Worm (Caenorhabditis elegans) whole organism, L4 larva: Measurements from ENCODE around the gene C17A2.4.

Experiments
- F37D6.2 ChIP-seq: sonication (generic microtip); optimal IDR thresholded peaks from 2 replicates; lab custom pipeline; 2016; ENCODE audit warnings: mild to moderate bottlenecking, missing genetic modification characterization, missing compliant biosample characterization
- T20F7.1 ChIP-seq: fragments of 200-800 bp; sonication (Bioruptor generic); optimal IDR thresholded peaks from 2 replicates; lab custom pipeline; 2018; ENCODE audit warnings: mild to moderate bottlenecking, missing genetic modification characterization, missing compliant biosample characterization
- Y48G9A.11 ChIP-seq: fragments of 200-800 bp; sonication (Bioruptor generic); IDR thresholded peaks from 2 replicates; pipeline ENCODE4 v1.3.6; 2022; ENCODE audit warnings: missing genetic modification reagents, missing genetic modification characterization, missing compliant biosample characterization
- ZK546.5 ChIP-seq, 2 experiments: sonication (generic microtip); optimal IDR thresholded peaks; 2 replicates each; lab custom pipeline; 2017; ENCODE audit warnings: missing biosample characterization in 2 of 2, missing genetic modification characterization in 2 of 2
- aha-1 ChIP-seq: fragments of 150-350 bp; peaks from one replicate; lab custom pipeline; 2014; ENCODE audit warnings: missing biosample characterization, missing genetic modification characterization
- aly-2 ChIP-seq: sonication (generic microtip); optimal IDR thresholded peaks from 2 replicates; lab custom pipeline; 2018; ENCODE audit warnings: missing biosample characterization, missing genetic modification characterization
- attf-4 ChIP-seq: sonication (generic microtip); optimal IDR thresholded peaks from 3 replicates; lab custom pipeline; 2017; ENCODE audit warnings: missing biosample characterization, missing genetic modification characterization
- ceh-32 ChIP-seq: sonication (generic microtip); optimal IDR thresholded peaks from 2 replicates; lab custom pipeline; 2016; ENCODE audit warnings: mild to moderate bottlenecking, missing genetic modification characterization, missing compliant biosample characterization; ENCODE audit not compliant: poor library complexity
- ceh-62 ChIP-seq: sonication (generic microtip); optimal IDR thresholded peaks from 2 replicates; lab custom pipeline; 2017; ENCODE audit warnings: missing biosample characterization, missing genetic modification characterization
- ctbp-1 ChIP-seq: fragments of 200-800 bp; sonication (Bioruptor generic); IDR thresholded peaks from 2 replicates; pipeline ENCODE4 v1.3.6; 2022; ENCODE audit warnings: missing genetic modification reagents, missing genetic modification characterization, missing compliant biosample characterization
- dmd-9 ChIP-seq: fragments of 200-800 bp; sonication (Bioruptor generic); IDR thresholded peaks from 2 replicates; pipeline ENCODE4 v1.3.6; 2022; ENCODE audit warnings: missing genetic modification reagents, missing genetic modification characterization, missing compliant biosample characterization
- dve-1 ChIP-seq: sonication (generic microtip); optimal IDR thresholded peaks from 2 replicates; lab custom pipeline; 2017; ENCODE audit warnings: antibody characterized with exemption, mild to moderate bottlenecking, missing genetic modification characterization, missing compliant biosample characterization; ENCODE audit not compliant: insufficient read depth
- egl-27 ChIP-seq: sonication (generic microtip); optimal IDR thresholded peaks from 3 replicates; lab custom pipeline; 2017; ENCODE audit warnings: missing biosample characterization, missing genetic modification reagents, missing genetic modification characterization
- lin-13 ChIP-seq: fragments of 150-350 bp; optimal IDR thresholded peaks from 2 replicates; lab custom pipeline; 2014; ENCODE audit warnings: missing biosample characterization, missing genetic modification reagents, missing genetic modification characterization
- lin-39 ChIP-seq: fragments of 150-350 bp; optimal IDR thresholded peaks from 2 replicates; lab custom pipeline; 2014; ENCODE audit warnings: missing biosample characterization, missing genetic modification reagents, missing genetic modification characterization
- lir-3 ChIP-seq: sonication (generic microtip); optimal IDR thresholded peaks from 2 replicates; lab custom pipeline; 2016; ENCODE audit warnings: mild to moderate bottlenecking, missing genetic modification characterization, missing compliant biosample characterization
- madf-9 ChIP-seq: fragments of 200-800 bp; sonication (Bioruptor generic); conservative IDR thresholded peaks from 2 replicates; pipeline ENCODE4 v1.3.6; 2022; ENCODE audit warnings: missing genetic modification reagents, missing genetic modification characterization, missing compliant biosample characterization
- mxl-3 ChIP-seq: fragments of 200-800 bp; sonication (Bioruptor generic); optimal IDR thresholded peaks from 2 replicates; lab custom pipeline; 2018; ENCODE audit warnings: mild to moderate bottlenecking, missing genetic modification characterization, missing compliant biosample characterization
- nhr-11 ChIP-seq: fragments of 150-350 bp; optimal IDR thresholded peaks from 2 replicates; lab custom pipeline; 2014; ENCODE audit warnings: missing biosample characterization, missing genetic modification characterization
- nhr-76 ChIP-seq: fragments of 150-350 bp; optimal IDR thresholded peaks from 2 replicates; lab custom pipeline; 2014; ENCODE audit warnings: missing biosample characterization, missing genetic modification characterization
- nhr-77 ChIP-seq: fragments of 150-350 bp; optimal IDR thresholded peaks from 2 replicates; lab custom pipeline; 2014; ENCODE audit warnings: missing biosample characterization, missing genetic modification characterization
- rbr-2 ChIP-seq: sonication (generic microtip); optimal IDR thresholded peaks from 2 replicates; lab custom pipeline; 2016; ENCODE audit warnings: missing genotype, missing genetic modification characterization, missing compliant biosample characterization
- sdz-12 ChIP-seq: fragments of 200-800 bp; sonication (Bioruptor generic); optimal IDR thresholded peaks from 2 replicates; lab custom pipeline; 2018; ENCODE audit warnings: mild to moderate bottlenecking, missing genetic modification characterization, missing compliant biosample characterization
- set-16 ChIP-seq: fragments of 200-800 bp; sonication (Bioruptor generic); IDR thresholded peaks from 2 replicates; pipeline ENCODE4 v1.3.6; 2022; ENCODE audit warnings: missing genetic modification reagents, missing genetic modification characterization, missing compliant biosample characterization
- snpc-1.2 ChIP-seq: fragments of 200-800 bp; sonication (Bioruptor generic); IDR thresholded peaks from 2 replicates; pipeline ENCODE4 v1.3.6; 2022; ENCODE audit warnings: missing genetic modification reagents, missing genetic modification characterization, missing compliant biosample characterization
- snpc-4 ChIP-seq: fragments of 150-350 bp; optimal IDR thresholded peaks from 2 replicates; lab custom pipeline; 2014; ENCODE audit warnings: missing biosample characterization, missing genetic modification characterization
- spr-3 ChIP-seq: fragments of 200-800 bp; sonication (Bioruptor generic); optimal IDR thresholded peaks from 2 replicates; lab custom pipeline; 2018; ENCODE audit warnings: mild to moderate bottlenecking, missing genetic modification characterization, missing compliant biosample characterization
- tra-1 ChIP-seq: fragments of 200-800 bp; sonication (Bioruptor generic); IDR thresholded peaks from 2 replicates; pipeline ENCODE4 v1.3.6; 2022; ENCODE audit warnings: missing genetic modification reagents, missing genetic modification characterization, missing compliant biosample characterization
- unc-39 ChIP-seq: sonication (generic microtip); optimal IDR thresholded peaks from 2 replicates; lab custom pipeline; 2017; ENCODE audit warnings: missing biosample characterization, missing genetic modification characterization
- unc-62 ChIP-seq, 3 experiments: fragments of 150-350 bp in 1 of 3; sonication (generic microtip); optimal IDR thresholded peaks in 2 of 3; peaks in 1 of 3; 1 replicate in 1 of 3; 2 replicates in 2 of 3; lab custom pipeline; 2014 to 2017; ENCODE audit warnings: missing biosample characterization in 3 of 3, missing genetic modification characterization in 3 of 3, missing genetic modification reagents in 3 of 3, missing genotype in 1 of 3
- vab-7 ChIP-seq: fragments of 200-800 bp; sonication (Bioruptor generic); IDR thresholded peaks from 2 replicates; pipeline ENCODE4 v1.3.6; 2022; ENCODE audit warnings: missing genetic modification reagents, missing genetic modification characterization, missing compliant biosample characterization
- zag-1 ChIP-seq: fragments of 150-350 bp; optimal IDR thresholded peaks from 2 replicates; lab custom pipeline; 2014; ENCODE audit warnings: missing biosample characterization, missing genetic modification characterization
- zfp-2 ChIP-seq: sonication (generic microtip); optimal IDR thresholded peaks from 2 replicates; lab custom pipeline; 2016; ENCODE audit warnings: mild to moderate bottlenecking, missing genetic modification characterization, missing compliant biosample characterization
- zfp-3 ChIP-seq: fragments of 200-800 bp; sonication (Bioruptor generic); conservative IDR thresholded peaks from 2 replicates; pipeline ENCODE4 v1.3.6; 2022; ENCODE audit warnings: missing genetic modification reagents, missing genetic modification characterization, missing compliant biosample characterization

C17A2.4 gene

DNA sequence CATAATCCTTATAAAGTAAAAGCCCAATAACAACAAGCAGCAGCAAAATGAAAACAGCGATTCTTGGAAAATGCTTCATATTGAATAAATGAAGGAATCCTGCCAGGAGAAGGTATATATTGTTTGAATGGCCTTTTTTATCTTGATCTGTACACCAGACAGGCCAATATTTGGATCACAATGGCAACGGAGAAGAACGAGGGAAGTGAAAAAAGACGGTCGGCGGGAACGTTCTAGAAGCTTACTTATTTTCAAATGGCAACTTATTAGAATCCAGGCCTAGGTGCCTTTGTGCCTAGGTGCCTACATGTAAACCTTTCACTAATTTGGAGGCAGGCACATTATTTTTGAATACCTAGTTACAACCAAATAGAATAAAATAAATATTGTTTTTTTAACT, 11.9 kb upstream of the C17A2.4 start, which contains the start of gene F54D10.8:
TSS of gene F54D10.8 (minus strand) at position 101 of the 400 bp plus-strand sequence.
- TF ChIP-seq lir-3 (tag; lab: Kevin White, UChicago) (no peak), egl-27 (tag; lab: Kevin White, UChicago) (no peak), aha-1 (tag; lab: Kevin White, UChicago) (peak; percentile 88), snpc-1.2 (GFP tag; lab: Robert Waterston, UW) (no peak)

DNA sequence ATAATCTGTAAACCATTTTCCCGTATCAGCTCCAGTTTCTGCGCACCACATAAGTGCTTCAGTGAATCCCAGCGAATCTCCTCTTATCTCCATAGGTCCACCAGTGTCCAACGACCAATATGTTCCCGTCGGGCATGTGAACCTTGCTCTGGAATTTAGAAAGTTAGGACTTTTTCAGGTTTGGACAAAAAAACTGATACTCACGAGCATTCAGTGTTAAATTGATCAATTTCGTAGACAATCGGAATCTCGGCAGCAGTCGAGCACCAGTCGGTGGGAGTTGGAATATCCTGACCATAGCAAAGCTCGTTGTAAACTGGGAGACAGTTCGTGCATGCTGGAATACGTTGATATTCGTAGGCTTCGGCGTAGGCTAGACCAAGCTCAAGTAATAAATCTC, 10.0 kb upstream of the C17A2.4 start:
- TF ChIP-seq unc-62 (GFP tag; optimal IDR thresholded peaks at IDR 0.05 in 1 of 2; lab: Kevin White, UChicago), result peak in 1 of 2 experiments; percentile 93
- TF ChIP-seq unc-62 (tag; optimal IDR thresholded peaks at IDR 0.05; lab: Kevin White, UChicago), result no peak
- no peak for TF ChIP-seq mxl-3 (GFP tag; lab: Kevin White, UChicago)

DNA sequence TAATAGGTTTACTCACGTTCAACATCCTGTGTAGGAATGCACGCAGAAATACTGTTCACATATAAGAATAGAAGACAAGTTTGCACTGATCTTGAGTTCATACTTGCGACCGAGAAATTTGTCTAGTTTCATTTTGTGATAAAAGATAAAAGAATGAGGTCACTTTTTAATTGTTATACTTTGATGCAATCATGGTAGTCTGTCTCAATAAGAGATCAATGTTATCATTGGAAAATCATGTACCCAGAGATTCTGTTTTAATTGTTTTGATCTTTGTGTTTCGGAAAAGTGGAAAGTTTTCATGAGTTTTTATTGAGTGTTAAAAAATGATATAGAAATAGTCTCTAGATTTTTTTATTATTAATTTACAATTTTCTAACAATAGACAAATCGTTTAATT, 7.3 kb upstream of the C17A2.4 start, which contains the start of gene F54D10.9:
TSS of gene F54D10.9 (minus strand) at position 101 of the 400 bp plus-strand sequence.
- TF ChIP-seq dve-1 (tag; lab: Kevin White, UChicago) (no peak), F37D6.2 (tag; lab: Kevin White, UChicago) (no peak), ceh-32 (tag; lab: Kevin White, UChicago) (no peak), attf-4 (tag; lab: Kevin White, UChicago) (no peak), set-16 (GFP tag; lab: Robert Waterston, UW) (no peak), lin-13 (GFP tag; lab: Kevin White, UChicago) (no peak), nhr-76 (tag; lab: Kevin White, UChicago) (no peak), T20F7.1 (GFP tag; lab: Kevin White, UChicago) (no peak), ceh-62 (tag; lab: Kevin White, UChicago) (no peak)

DNA sequence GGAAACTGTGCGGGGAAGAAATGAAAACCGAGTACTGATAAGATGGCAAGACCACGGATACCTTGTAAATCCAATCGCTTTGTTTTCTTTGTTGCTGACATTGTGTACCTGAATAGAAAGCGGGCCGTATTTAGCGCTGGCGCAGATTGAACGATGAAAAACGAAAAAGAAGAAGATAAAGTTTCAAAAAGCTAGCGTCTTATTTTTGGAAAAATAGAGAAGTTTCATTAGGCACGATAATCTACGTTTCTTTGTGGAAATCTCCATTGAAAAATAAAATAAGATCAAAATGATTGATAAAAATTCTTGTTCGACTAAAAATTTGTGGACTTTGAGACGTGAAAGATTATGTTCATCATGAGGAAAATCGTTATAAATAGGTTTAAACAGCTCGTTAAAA, 3.7 kb upstream of the C17A2.4 start, which contains the start of gene oac-4:
TSS of gene oac-4 (minus strand) at position 101 of the 400 bp plus-strand sequence.
- 0 out of 2 replicates have a peak, but pooled peaks have one; percentile 6 for TF ChIP-seq ctbp-1 (GFP tag; lab: Robert Waterston, UW)
- TF ChIP-seq nhr-76 (tag; lab: Kevin White, UChicago), result no peak
- TF ChIP-seq madf-9 (GFP tag; lab: Robert Waterston, UW), result no peak

DNA sequence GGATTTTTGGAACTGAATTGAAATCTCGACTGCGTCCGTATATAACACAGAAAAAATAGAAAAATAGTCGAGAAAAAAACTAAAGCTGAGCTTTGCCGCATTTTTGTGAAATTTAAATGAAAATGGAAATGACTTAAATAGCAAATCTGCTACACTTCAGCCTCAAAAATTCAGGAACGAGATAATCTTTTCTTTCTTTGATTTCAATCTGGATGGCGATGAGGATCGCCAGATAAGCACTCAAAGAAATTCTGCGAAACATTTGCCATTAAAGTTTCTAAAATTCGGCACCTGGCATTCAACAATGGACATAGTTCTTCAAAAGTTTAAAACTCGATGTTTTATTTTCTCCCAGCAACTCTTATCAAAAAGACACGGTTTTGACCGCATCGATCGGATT, 3.6 kb downstream of the C17A2.4 start, which contains the start of the genes C17A2.7 and C17A2.3:
TSS of gene C17A2.7 (minus strand) at position 101 of the 400 bp plus-strand sequence.
TSS of gene C17A2.3 (plus strand) at position 305 of the 400 bp plus-strand sequence.
- no peak for TF ChIP-seq tra-1 (GFP tag; lab: Robert Waterston, UW)
- TF ChIP-seq snpc-4 (tag; lab: Kevin White, UChicago), result no peak
- TF ChIP-seq nhr-77 (tag; lab: Kevin White, UChicago), result no peak
- TF ChIP-seq aha-1 (tag; lab: Kevin White, UChicago), result peak; percentile 78
- no peak for TF ChIP-seq Y48G9A.11 (GFP tag; lab: Robert Waterston, UW)
- TF ChIP-seq, all 104 proteins: peak for 1

DNA sequence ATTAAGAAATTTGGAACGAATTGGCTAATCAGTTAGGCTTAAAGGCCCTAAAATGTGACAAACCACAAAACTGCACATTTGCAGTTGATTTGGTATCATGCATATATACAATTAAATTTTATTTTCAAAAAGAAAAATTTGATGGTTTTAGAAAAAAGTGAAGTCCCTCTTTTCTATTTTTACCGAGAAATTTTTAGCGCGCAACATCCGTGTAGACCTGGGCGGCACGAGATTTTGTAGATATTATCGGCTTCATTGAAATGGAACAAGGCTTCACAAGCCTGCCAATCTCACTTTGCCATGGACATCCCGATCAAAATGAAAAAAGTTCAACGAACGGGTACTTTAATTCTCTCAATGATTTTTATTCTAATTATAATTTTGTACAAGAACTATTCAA, 6.4 kb downstream of the C17A2.4 start, which contains the start of gene C17A2.2:
TSS of gene C17A2.2 (plus strand) at position 301 of the 400 bp plus-strand sequence.
- TF ChIP-seq unc-62 (GFP tag; optimal IDR thresholded peaks at IDR 0.05 in 1 of 2; lab: Kevin White, UChicago), result peak in 1 of 2 experiments; percentile 69
- TF ChIP-seq unc-62 (tag; optimal IDR thresholded peaks at IDR 0.05; lab: Kevin White, UChicago), result no peak
- TF ChIP-seq nhr-11 (tag; lab: Kevin White, UChicago), result no peak
- TF ChIP-seq, all 104 proteins: peak for 1

DNA sequence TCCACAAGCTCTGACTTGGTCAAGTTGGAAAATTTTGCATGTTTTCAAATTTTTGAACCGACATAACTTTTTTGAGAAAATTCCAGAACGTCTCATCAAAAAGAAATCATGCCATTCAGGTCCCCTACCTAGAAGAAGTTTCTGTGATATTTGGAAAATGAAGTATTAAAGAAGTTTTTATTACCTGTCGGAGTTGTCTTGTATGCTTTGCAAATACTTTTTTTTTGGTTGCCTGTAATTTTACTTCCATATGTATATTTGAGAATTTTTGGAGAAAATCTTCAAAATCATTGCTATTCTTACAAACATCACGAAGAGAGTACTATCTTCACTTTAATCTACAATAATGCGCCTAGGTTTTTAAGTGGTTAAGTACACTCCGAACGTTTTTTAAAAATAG, 11.0 kb downstream of the C17A2.4 start, which contains the start of gene nhr-72:
TSS of gene nhr-72 (minus strand) at position 101 of the 400 bp plus-strand sequence.
- no peak for TF ChIP-seq sdz-12
- no peak for TF ChIP-seq ZK546.5 (tag; optimal IDR thresholded peaks at IDR 0.05; lab: Kevin White, UChicago)
- no peak for TF ChIP-seq dmd-9 (GFP tag; lab: Robert Waterston, UW)
- no peak for TF ChIP-seq rbr-2
- no peak for TF ChIP-seq unc-39
- TF ChIP-seq zag-1 (tag; lab: Kevin White, UChicago), result no peak
- TF ChIP-seq aly-2 (tag; lab: Kevin White, UChicago), result no peak
- no peak for TF ChIP-seq spr-3 (GFP tag; lab: Kevin White, UChicago)
- TF ChIP-seq unc-62 (GFP tag; optimal IDR thresholded peaks at IDR 0.05 in 1 of 2; lab: Kevin White, UChicago), result no peak
- no peak for TF ChIP-seq unc-62 (tag; optimal IDR thresholded peaks at IDR 0.05; lab: Kevin White, UChicago)
- no peak for TF ChIP-seq lin-39 (tag; lab: Kevin White, UChicago)
- TF ChIP-seq zfp-3 (GFP tag; lab: Robert Waterston, UW), result no peak
- no peak for TF ChIP-seq zfp-2 (tag; lab: Kevin White, UChicago)
- no peak for TF ChIP-seq vab-7 (GFP tag; lab: Robert Waterston, UW)
- TF ChIP-seq lin-13 (GFP tag; lab: Kevin White, UChicago), result no peak
